Fruit fly (Drosophila melanogaster): Measurements from ENCODE around the gene Coq6.

Gene Coq6

DNA sequence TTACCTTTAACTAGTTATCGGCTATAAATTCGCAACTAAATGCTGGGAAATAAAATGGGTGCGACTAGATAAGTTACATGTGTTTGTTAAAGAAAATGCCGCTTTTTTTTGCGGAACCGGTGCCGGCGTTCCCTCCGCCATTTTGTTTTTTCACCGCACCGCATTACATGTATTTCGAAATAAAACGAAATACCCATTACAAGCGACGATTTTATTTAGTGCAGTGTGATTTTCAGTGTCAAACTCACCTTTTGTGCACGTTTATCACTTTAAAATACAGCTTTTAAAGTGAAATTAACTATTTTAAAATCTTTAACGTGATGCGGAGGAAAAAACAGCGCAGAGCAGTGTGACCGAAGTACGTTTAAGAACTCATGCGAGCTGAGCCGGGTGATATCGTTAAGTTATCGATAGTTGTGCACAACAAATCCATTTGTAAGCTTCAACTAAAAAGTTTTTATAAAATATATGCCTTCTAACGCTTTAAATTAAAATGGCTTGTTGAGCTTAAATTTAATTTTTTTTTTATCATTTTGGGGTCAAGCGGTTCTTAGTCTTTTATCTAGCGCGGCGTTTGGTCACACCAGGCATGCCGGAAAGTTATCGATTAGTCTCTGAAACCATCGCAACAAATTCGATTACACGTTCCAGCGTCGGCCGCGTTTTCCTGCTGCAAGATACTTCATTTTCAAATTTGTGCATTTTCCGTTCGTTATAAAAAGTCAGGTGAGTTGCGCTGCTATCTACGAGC is 10.1 kb upstream of the Coq6 start, which contains the start of the genes Hel25E and Lam (continued):
- TF ChIP-seq Bgb (GFP tag; IDR thresholded peaks at IDR 0.05; ENCODE audit: partially characterized antibody): peak; percentile 83
- TF ChIP-seq CG7786 (GFP tag; optimal IDR thresholded peaks at IDR 0.05): no peak
- TF ChIP-seq HLHmδ (GFP tag; optimal IDR thresholded peaks at IDR 0.05): no peak
- TF ChIP-seq Chrac-16 (GFP tag; optimal IDR thresholded peaks at IDR 0.05): no peak
- no peak for TF ChIP-seq CG4282 (GFP tag; optimal IDR thresholded peaks at IDR 0.05)
- no peak for TF ChIP-seq CG12769 (tag; optimal IDR thresholded peaks at IDR 0.05)
- TF ChIP-seq Jarid2 (GFP tag; optimal IDR thresholded peaks at IDR 0.05): no peak
- no peak for TF ChIP-seq usp (GFP tag; optimal IDR thresholded peaks at IDR 0.05)
- TF ChIP-seq tna (GFP tag; IDR thresholded peaks at IDR 0.05; ENCODE audit: partially characterized antibody): peak; percentile 57
- no peak for TF ChIP-seq Hr78 (GFP tag; optimal IDR thresholded peaks at IDR 0.05)
- no peak for TF ChIP-seq shn (GFP tag; optimal IDR thresholded peaks at IDR 0.05)
- TF ChIP-seq nerfin-1 (tag; optimal IDR thresholded peaks at IDR 0.05): no peak
- TF ChIP-seq fd96Cb (tag; optimal IDR thresholded peaks at IDR 0.05): no peak
- no peak for TF ChIP-seq rib (GFP tag; IDR thresholded peaks at IDR 0.05)
- no peak for TF ChIP-seq Fer2 (tag; optimal IDR thresholded peaks at IDR 0.05)
- no peak for TF ChIP-seq H2.0 (GFP tag; IDR thresholded peaks at IDR 0.05)
- TF ChIP-seq CG15514 (GFP tag; optimal IDR thresholded peaks at IDR 0.05): peak; percentile 73
- peak; percentile 69 for TF ChIP-seq bbx (GFP tag; IDR thresholded peaks at IDR 0.05; ENCODE audit: partially characterized antibody)
- TF ChIP-seq Rfx (GFP tag; IDR thresholded peaks at IDR 0.05): no peak
- TF ChIP-seq yki (optimal IDR thresholded peaks at IDR 0.05): no peak
- TF ChIP-seq kay (GFP tag; optimal IDR thresholded peaks at IDR 0.05): no peak
- TF ChIP-seq CG14860 (GFP tag; IDR thresholded peaks at IDR 0.05; ENCODE audit: partially characterized antibody): peak; percentile 66; the same call in 1 of the 3 replicates
- TF ChIP-seq Sry-β (GFP tag; optimal IDR thresholded peaks at IDR 0.05): no peak
- no peak for TF ChIP-seq ro (GFP tag; IDR thresholded peaks at IDR 0.05)
- TF ChIP-seq CG7271 (tag; optimal IDR thresholded peaks at IDR 0.05): no peak
- TF ChIP-seq sr (GFP tag; IDR thresholded peaks at IDR 0.05): no peak
- TF ChIP-seq caup (GFP tag; optimal IDR thresholded peaks at IDR 0.05; ENCODE audit: severe bottlenecking): no peak
- TF ChIP-seq zen (tag; optimal IDR thresholded peaks at IDR 0.05): no peak
- no peak for TF ChIP-seq tll (GFP tag; optimal IDR thresholded peaks at IDR 0.05)
- TF ChIP-seq fu2 (GFP tag; optimal IDR thresholded peaks at IDR 0.05): no peak

dm6 chr2L:5539034-5539433 is 7.0 kb upstream of the Coq6 start, which contains the start of gene CG14015:
TSS of gene CG14015 (minus strand) at chr2L:5539196.
- TF ChIP-seq Eip74EF (GFP tag; optimal IDR thresholded peaks at IDR 0.05) (no peak), H2.0 (GFP tag; IDR thresholded peaks at IDR 0.05) (no peak), btn (GFP tag; optimal IDR thresholded peaks at IDR 0.05) (no peak), CG15514 (GFP tag; optimal IDR thresholded peaks at IDR 0.05) (peak; percentile 29), C15 (GFP tag; IDR thresholded peaks at IDR 0.05) (no peak), Med (GFP tag) (peak; percentile 65), unc-4 (GFP tag; IDR thresholded peaks at IDR 0.05; ENCODE audit: partially characterized antibody) (no peak), CG3838 (GFP tag; optimal IDR thresholded peaks at IDR 0.05) (no peak), ewg (GFP tag; optimal IDR thresholded peaks at IDR 0.05) (peak; percentile 92), vfl (GFP tag; optimal IDR thresholded peaks at IDR 0.05) (no peak), cg (GFP tag; optimal IDR thresholded peaks at IDR 0.05) (no peak), CG17385 (GFP tag; optimal IDR thresholded peaks at IDR 0.05) (no peak), bcd (GFP tag; optimal IDR thresholded peaks at IDR 0.05) (no peak), row (GFP tag; IDR thresholded peaks at IDR 0.05) (peak; percentile 52; the same call in 2 of the 3 replicates), Ets65A (GFP tag) (peak; percentile 73), CG13296 (GFP tag; optimal IDR thresholded peaks at IDR 0.05) (no peak), CHES-1-like (GFP tag; optimal IDR thresholded peaks at IDR 0.05) (no peak), sima (GFP tag; optimal IDR thresholded peaks at IDR 0.05) (no peak)

Measured in whole organism, embryonic.